Fruit fly (Drosophila melanogaster) whole organism, embryonic: ENCODE measurements around the gene CG42554.

Experiments
- Antp ChIP-seq: fragments of 200-800 bp; sonication (Bioruptor generic); optimal IDR thresholded peaks from 3 replicates; lab custom pipeline; 2016; ENCODE audit warnings: missing biosample characterization, missing genetic modification characterization
- CG13123 ChIP-seq: fragments of 200-800 bp; sonication (Bioruptor generic); optimal IDR thresholded peaks from 2 replicates; lab custom pipeline; 2016; ENCODE audit warnings: missing biosample characterization, missing genetic modification characterization
- CG13287 ChIP-seq: fragments of 200-800 bp; sonication (Bioruptor generic); IDR thresholded peaks from 2 replicates; pipeline ENCODE4 v1.3.6; 2022; ENCODE audit warnings: missing biosample characterization, missing genetic modification characterization; ENCODE audit not compliant: partially characterized antibody
- CG15269 ChIP-seq: fragments of 200-800 bp; sonication (Bioruptor generic); optimal IDR thresholded peaks from 2 replicates; lab custom pipeline; 2018; ENCODE audit warnings: missing biosample characterization, mild to moderate bottlenecking, missing genetic modification characterization, moderate library complexity
- CG1529 ChIP-seq: fragments of 200-800 bp; sonication (Bioruptor generic); optimal IDR thresholded peaks from 3 replicates; lab custom pipeline; 2018; ENCODE audit warnings: missing biosample characterization, missing genetic modification characterization
- CG15514 ChIP-seq: fragments of 200-800 bp; sonication (Bioruptor generic); optimal IDR thresholded peaks from 3 replicates; lab custom pipeline; 2017; ENCODE audit warnings: missing biosample characterization, missing genetic modification characterization, mild to moderate bottlenecking, moderate library complexity, missing genetic modification reagents
- CG17186 ChIP-seq: fragments of 200-800 bp; sonication (Bioruptor generic); optimal IDR thresholded peaks from 3 replicates; lab custom pipeline; 2017; ENCODE audit warnings: missing biosample characterization, missing genetic modification reagents, missing genetic modification characterization
- CG17361 ChIP-seq: fragments of 200-800 bp; sonication (Bioruptor generic); IDR thresholded peaks from 3 replicates; pipeline ENCODE4 v1.3.6; 2022; ENCODE audit warnings: missing biosample characterization, missing genetic modification characterization
- CG17912 ChIP-seq: fragments of 200-800 bp; sonication (Bioruptor generic); optimal IDR thresholded peaks from 2 replicates; lab custom pipeline; 2018; ENCODE audit warnings: missing biosample characterization, mild to moderate bottlenecking, missing genetic modification characterization
- CG18011 ChIP-seq: fragments of 200-800 bp; sonication (Bioruptor generic); optimal IDR thresholded peaks from 2 replicates; lab custom pipeline; 2017; ENCODE audit warnings: missing biosample characterization, missing genetic modification characterization, mild to moderate bottlenecking, moderate library complexity, missing genotype
- CG2116 ChIP-seq: fragments of 200-800 bp; sonication (Bioruptor generic); optimal IDR thresholded peaks from 3 replicates; lab custom pipeline; 2018; ENCODE audit warnings: missing biosample characterization, mild to moderate bottlenecking, missing genetic modification characterization
- CG2129 ChIP-seq: fragments of 200-800 bp; sonication (Bioruptor generic); IDR thresholded peaks from 2 replicates; pipeline ENCODE4 v1.3.6; 2022; ENCODE audit warnings: missing biosample characterization, missing genetic modification characterization; ENCODE audit not compliant: partially characterized antibody
- CG3065 ChIP-seq: fragments of 200-800 bp; sonication (Bioruptor generic); optimal IDR thresholded peaks from 2 replicates; lab custom pipeline; 2016; ENCODE audit warnings: missing biosample characterization, missing genetic modification characterization
- CG32767 ChIP-seq: fragments of 200-800 bp; sonication (Bioruptor generic); IDR thresholded peaks from 2 replicates; pipeline ENCODE4 v1.3.6; 2022; ENCODE audit warnings: missing biosample characterization, missing genetic modification characterization
- CG33557 ChIP-seq: fragments of 200-800 bp; sonication (Bioruptor generic); optimal IDR thresholded peaks from 2 replicates; lab custom pipeline; 2019; ENCODE audit warnings: missing biosample characterization, mild to moderate bottlenecking, missing genetic modification characterization, moderate library complexity
- CG34376 ChIP-seq: fragments of 200-800 bp; sonication (Bioruptor generic); optimal IDR thresholded peaks from 2 replicates; lab custom pipeline; 2018; ENCODE audit warnings: missing biosample characterization, mild to moderate bottlenecking, missing genetic modification characterization
- CG3838 ChIP-seq: fragments of 200-800 bp; sonication (Bioruptor generic); optimal IDR thresholded peaks from 3 replicates; lab custom pipeline; 2016; ENCODE audit warnings: missing biosample characterization, missing genetic modification characterization
- CG4424 ChIP-seq: fragments of 200-800 bp; sonication (Bioruptor generic); optimal IDR thresholded peaks from 3 replicates; lab custom pipeline; 2016; ENCODE audit warnings: missing biosample characterization, missing genetic modification characterization
- CG8388 ChIP-seq: fragments of 200-800 bp; sonication (Bioruptor generic); optimal IDR thresholded peaks from 2 replicates; lab custom pipeline; 2019; ENCODE audit warnings: missing biosample characterization, mild to moderate bottlenecking, missing genetic modification characterization, moderate library complexity
- CHES-1-like ChIP-seq: fragments of 200-800 bp; sonication (Bioruptor generic); optimal IDR thresholded peaks from 2 replicates; lab custom pipeline; 2016; ENCODE audit warnings: missing biosample characterization, missing genetic modification characterization
- Dip2 ChIP-seq: fragments of 200-800 bp; sonication (Bioruptor generic); IDR thresholded peaks from 2 replicates; pipeline ENCODE4 v1.3.6; 2022; ENCODE audit warnings: missing biosample characterization, missing genetic modification characterization
- Doc3 ChIP-seq: fragments of 200-800 bp; sonication (Bioruptor generic); IDR thresholded peaks from 3 replicates; pipeline ENCODE4 v1.3.6; 2022; ENCODE audit warnings: missing biosample characterization, missing genetic modification characterization; ENCODE audit not compliant: partially characterized antibody
- GATAe ChIP-seq: fragments of 200-800 bp; sonication (Bioruptor generic); conservative IDR thresholded peaks from 2 replicates; pipeline ENCODE4 v1.3.6; 2022; ENCODE audit warnings: missing biosample characterization, missing genetic modification characterization
- HLH54F ChIP-seq: fragments of 200-800 bp; sonication (Bioruptor generic); optimal IDR thresholded peaks from 3 replicates; lab custom pipeline; 2016; ENCODE audit warnings: missing biosample characterization, missing genetic modification characterization
- Lim3 ChIP-seq: fragments of 200-800 bp; sonication (Bioruptor generic); IDR thresholded peaks from 2 replicates; pipeline ENCODE4 v1.3.6; 2022; ENCODE audit warnings: missing biosample characterization, missing genetic modification characterization
- Sin3A ChIP-seq: fragments of >200 bp; optimal IDR thresholded peaks from 2 replicates; lab custom pipeline; 2018
- Six4 ChIP-seq: fragments of 200-800 bp; sonication (Bioruptor generic); optimal IDR thresholded peaks from 2 replicates; lab custom pipeline; 2016; ENCODE audit warnings: missing biosample characterization, missing genetic modification characterization
- aop ChIP-seq: fragments of 200-800 bp; sonication (Bioruptor generic); IDR thresholded peaks from 2 replicates; pipeline ENCODE4 v1.3.6; 2022; ENCODE audit warnings: missing biosample characterization, missing genetic modification characterization
- ara ChIP-seq: fragments of 200-800 bp; sonication (Bioruptor generic); IDR thresholded peaks from 2 replicates; pipeline ENCODE4 v1.3.6; 2022; ENCODE audit warnings: missing biosample characterization, missing genetic modification characterization
- az2 ChIP-seq: fragments of 200-800 bp; sonication (Bioruptor generic); optimal IDR thresholded peaks from 3 replicates; lab custom pipeline; 2016; ENCODE audit warnings: missing biosample characterization, missing genetic modification characterization
- bcd ChIP-seq: fragments of 200-800 bp; sonication (Bioruptor generic); optimal IDR thresholded peaks from 2 replicates; lab custom pipeline; 2017; ENCODE audit warnings: missing biosample characterization, mild to moderate bottlenecking, missing genetic modification characterization
- cg ChIP-seq: fragments of 200-800 bp; sonication (Bioruptor generic); optimal IDR thresholded peaks from 3 replicates; lab custom pipeline; 2019; ENCODE audit warnings: missing biosample characterization, mild to moderate bottlenecking, missing genetic modification characterization, moderate library complexity
- crc ChIP-seq: fragments of 200-800 bp; sonication (Bioruptor generic); optimal IDR thresholded peaks from 2 replicates; lab custom pipeline; 2016; ENCODE audit warnings: missing biosample characterization, missing genetic modification characterization
- cwo ChIP-seq: fragments of 200-800 bp; sonication (Bioruptor generic); optimal IDR thresholded peaks from 3 replicates; lab custom pipeline; 2017; ENCODE audit warnings: missing biosample characterization, missing genetic modification characterization, mild to moderate bottlenecking, moderate library complexity, missing genetic modification reagents
- dpn ChIP-seq, 2 experiments: fragments of 200-800 bp; sonication (Bioruptor generic); optimal IDR thresholded peaks; 3 replicates each; lab custom pipeline; 2016; ENCODE audit warnings: missing biosample characterization in 2 of 2, missing genetic modification characterization in 2 of 2
- h ChIP-seq: fragments of >200 bp; optimal IDR thresholded peaks from 2 replicates; lab custom pipeline; 2017
- her ChIP-seq: fragments of 200-800 bp; sonication (Bioruptor generic); optimal IDR thresholded peaks from 2 replicates; lab custom pipeline; 2016; ENCODE audit warnings: missing biosample characterization, missing genetic modification characterization
- lab ChIP-seq: fragments of 200-800 bp; sonication (Bioruptor generic); optimal IDR thresholded peaks from 3 replicates; lab custom pipeline; 2017; ENCODE audit warnings: missing biosample characterization, missing genetic modification characterization, mild to moderate bottlenecking, moderate library complexity, missing genetic modification reagents
- lilli ChIP-seq: fragments of 200-800 bp; sonication (Bioruptor generic); optimal IDR thresholded peaks from 3 replicates; lab custom pipeline; 2016; ENCODE audit warnings: missing biosample characterization, missing genetic modification characterization
- luna ChIP-seq: fragments of 200-800 bp; sonication (Bioruptor generic); optimal IDR thresholded peaks from 2 replicates; lab custom pipeline; 2016; ENCODE audit warnings: missing biosample characterization, missing genetic modification characterization
- nerfin-1 ChIP-seq: fragments of 200-800 bp; sonication (Bioruptor generic); optimal IDR thresholded peaks from 3 replicates; lab custom pipeline; 2019; ENCODE audit warnings: missing biosample characterization, mild to moderate bottlenecking, missing genetic modification characterization, moderate library complexity
- nerfin-2 ChIP-seq: fragments of 200-800 bp; sonication (Bioruptor generic); IDR thresholded peaks from 2 replicates; pipeline ENCODE4 v1.3.6; 2022; ENCODE audit warnings: missing biosample characterization, missing genetic modification characterization; ENCODE audit not compliant: partially characterized antibody
- nom ChIP-seq: fragments of 200-800 bp; sonication (Bioruptor generic); optimal IDR thresholded peaks from 2 replicates; lab custom pipeline; 2017; ENCODE audit warnings: missing biosample characterization, missing genetic modification characterization, mild to moderate bottlenecking, moderate library complexity, missing genetic modification reagents
- p53 ChIP-seq: fragments of 200-800 bp; sonication (Bioruptor generic); optimal IDR thresholded peaks from 2 replicates; lab custom pipeline; 2016; ENCODE audit warnings: missing biosample characterization, missing genetic modification characterization
- row ChIP-seq: fragments of 200-800 bp; sonication (Bioruptor generic); IDR thresholded peaks from 3 replicates; pipeline ENCODE4 v1.3.6; 2022; ENCODE audit warnings: missing biosample characterization, missing genetic modification characterization
- sisA ChIP-seq: fragments of 200-800 bp; sonication (Bioruptor generic); IDR thresholded peaks from 2 replicates; pipeline ENCODE4 v1.3.6; 2022; ENCODE audit warnings: missing biosample characterization, missing genetic modification characterization
- slp2 ChIP-seq: fragments of 200-800 bp; sonication (Bioruptor generic); optimal IDR thresholded peaks from 2 replicates; lab custom pipeline; 2016; ENCODE audit warnings: missing biosample characterization, missing genetic modification characterization
- sug ChIP-seq: fragments of 200-800 bp; optimal IDR thresholded peaks from 2 replicates; lab custom pipeline; 2019; ENCODE audit warnings: missing biosample characterization, mild to moderate bottlenecking, missing genetic modification characterization, moderate library complexity
- tin ChIP-seq: fragments of 200-800 bp; sonication (Bioruptor generic); optimal IDR thresholded peaks from 3 replicates; lab custom pipeline; 2016; ENCODE audit warnings: missing biosample characterization, missing genetic modification characterization
- ttk ChIP-seq: fragments of 200-800 bp; sonication (Bioruptor generic); IDR thresholded peaks from 2 replicates; pipeline ENCODE4 v2.1.2; 2022; ENCODE audit warnings: missing biosample characterization, missing genetic modification characterization
- wek ChIP-seq: fragments of 200-800 bp; sonication (Bioruptor generic); optimal IDR thresholded peaks from 3 replicates; lab custom pipeline; 2018; ENCODE audit warnings: missing biosample characterization, mild to moderate bottlenecking, missing genetic modification characterization, moderate library complexity
- yki ChIP-seq: fragments of >200 bp; optimal IDR thresholded peaks from 3 replicates; lab custom pipeline; 2018

The CG42554 gene

dm6 chr3L:851061-851460 is 15.6 kb downstream of the CG42554 start, which contains the start of gene Dci (continued):
- TF ChIP-seq ara (GFP tag; lab: Robert Waterston, UW), result 0 out of 2 replicates have a peak, but pooled peaks have one; percentile 4
- TF ChIP-seq CG13123 (GFP tag; lab: Kevin White, UChicago), result no peak
- peak; percentile 56 for TF ChIP-seq tin (GFP tag; lab: Kevin White, UChicago)
- no peak for TF ChIP-seq CG34376 (GFP tag; lab: Kevin White, UChicago)
- TF ChIP-seq luna (GFP tag; lab: Kevin White, UChicago), result no peak
- peak; percentile 34 for TF ChIP-seq CG8388 (GFP tag; lab: Kevin White, UChicago)
- peak; percentile 12 for TF ChIP-seq Six4 (GFP tag; lab: Kevin White, UChicago)
- peak; percentile 20 for TF ChIP-seq CG3838
- peak; percentile 92 for TF ChIP-seq Doc3 (GFP tag; lab: Robert Waterston, UW)
- TF ChIP-seq CG15269 (tag; lab: Kevin White, UChicago), result no peak
- TF ChIP-seq dpn (GFP tag; optimal IDR thresholded peaks at IDR 0.05; lab: Kevin White, UChicago), result peak; percentile 83 to 84
- no peak for TF ChIP-seq CG3065 (GFP tag; lab: Kevin White, UChicago)
- TF ChIP-seq cg (GFP tag; lab: Kevin White, UChicago), result no peak
- peak; percentile 96 for TF ChIP-seq row (GFP tag; lab: Robert Waterston, UW)
- TF ChIP-seq crc (GFP tag; lab: Kevin White, UChicago), result peak; percentile 50
- TF ChIP-seq her (GFP tag; lab: Kevin White, UChicago), result peak; percentile 11
- no peak for TF ChIP-seq nom (GFP tag; lab: Kevin White, UChicago)
- peak; percentile 82 for TF ChIP-seq CG2129 (GFP tag; lab: Robert Waterston, UW)
- no peak for TF ChIP-seq CG18011
- peak; percentile 59 for TF ChIP-seq CG2116 (GFP tag; lab: Kevin White, UChicago)
- no peak for TF ChIP-seq aop (GFP tag; lab: Robert Waterston, UW)
- TF ChIP-seq CHES-1-like, result peak; percentile 71
- TF ChIP-seq CG4424 (GFP tag; lab: Kevin White, UChicago), result peak; percentile 3
- TF ChIP-seq CG17361 (GFP tag; lab: Robert Waterston, UW), result no peak; the same call in 2 of the 3 replicates
- TF ChIP-seq CG13287 (GFP tag; lab: Robert Waterston, UW), result peak; percentile 91
- no peak for TF ChIP-seq h (lab: Kevin White, UChicago)
- TF ChIP-seq Lim3, result no peak
- peak; percentile 77 for TF ChIP-seq lilli
- peak; percentile 76 for TF ChIP-seq HLH54F
- no peak for TF ChIP-seq yki (lab: Kevin White, UChicago)
- TF ChIP-seq CG17912 (GFP tag; lab: Kevin White, UChicago), result no peak
- TF ChIP-seq cwo (GFP tag; lab: Kevin White, UChicago), result no peak
- no peak for TF ChIP-seq CG33557 (GFP tag; lab: Kevin White, UChicago)
- TF ChIP-seq bcd (GFP tag; lab: Kevin White, UChicago), result peak; percentile 69
- peak; percentile 39 for TF ChIP-seq CG1529 (GFP tag; lab: Kevin White, UChicago)
- peak; percentile 89 for TF ChIP-seq CG15514
- TF ChIP-seq p53 (GFP tag; lab: Kevin White, UChicago), result no peak
- TF ChIP-seq CG32767, result peak; percentile 62; the same call in 1 of the 2 replicates
- peak; percentile 70 for TF ChIP-seq az2 (GFP tag; lab: Kevin White, UChicago)
- no peak for TF ChIP-seq lab
- no peak for TF ChIP-seq GATAe (GFP tag; lab: Robert Waterston, UW)
- peak; percentile 91 for TF ChIP-seq sisA (GFP tag; lab: Robert Waterston, UW)
- no peak for TF ChIP-seq sug (tag; lab: Kevin White, UChicago)
- TF ChIP-seq ttk (GFP tag; lab: Robert Waterston, UW), result peak; percentile 65
- peak; percentile 67 for TF ChIP-seq slp2
- peak; percentile 83 for TF ChIP-seq Sin3A
- peak; percentile 29 for TF ChIP-seq CG17186 (GFP tag; lab: Kevin White, UChicago)
- TF ChIP-seq Antp (GFP tag; lab: Kevin White, UChicago), result peak; percentile 65
- TF ChIP-seq wek (GFP tag; lab: Kevin White, UChicago), result peak; percentile 97
- TF ChIP-seq Dip2, result no peak
- peak; percentile 53; the same call in 1 of the 2 replicates for TF ChIP-seq nerfin-2 (GFP tag; lab: Robert Waterston, UW)
- no peak for TF ChIP-seq nerfin-1
